Worm (Caenorhabditis elegans) whole organism, midembryonic: ENCODE measurements around the gene C36C5.12.

Experiments used
- T22C8.4 ChIP-seq: fragments of 200-800 bp; sonication (Bioruptor generic); IDR thresholded peaks from 2 replicates; pipeline ENCODE4 v1.3.6; 2022; ENCODE audit warnings: missing genetic modification characterization, missing compliant biosample characterization
- cog-1 ChIP-seq: sonication (generic microtip); optimal IDR thresholded peaks from 2 replicates; lab custom pipeline; 2016; ENCODE audit warnings: missing genetic modification characterization, missing compliant biosample characterization
- flt-1 ChIP-seq: fragments of 200-800 bp; sonication (Bioruptor generic); IDR thresholded peaks from 2 replicates; pipeline ENCODE4 v1.3.6; 2022; ENCODE audit warnings: missing genetic modification characterization, missing compliant biosample characterization
- klf-2 ChIP-seq: fragments of 200-800 bp; sonication (Bioruptor generic); conservative IDR thresholded peaks from 2 replicates; pipeline ENCODE4 v1.3.6; 2022; ENCODE audit warnings: missing genetic modification reagents, missing genetic modification characterization, missing compliant biosample characterization
- med-1 ChIP-seq: sonication (generic microtip); optimal IDR thresholded peaks from 2 replicates; lab custom pipeline; 2017; ENCODE audit warnings: missing genetic modification characterization, mild to moderate bottlenecking, missing compliant biosample characterization, antibody characterized with exemption, missing genetic modification reagents; ENCODE audit not compliant: insufficient read depth
- ref-1 ChIP-seq: fragments of 200-800 bp; sonication (Bioruptor generic); conservative IDR thresholded peaks from 2 replicates; pipeline ENCODE4 v1.3.6; 2022; ENCODE audit warnings: missing genetic modification reagents, missing genetic modification characterization, missing compliant biosample characterization
- tab-1 ChIP-seq: fragments of 200-800 bp; sonication (Bioruptor generic); IDR thresholded peaks from 2 replicates; pipeline ENCODE4 v1.3.6; 2022; ENCODE audit warnings: missing genetic modification characterization, missing compliant biosample characterization
- ztf-23 ChIP-seq: fragments of 200-800 bp; sonication (Bioruptor generic); IDR thresholded peaks from 2 replicates; pipeline ENCODE4 v1.3.6; 2022; ENCODE audit warnings: missing genetic modification reagents, missing genetic modification characterization, missing compliant biosample characterization
- ztf-29 ChIP-seq: fragments of 200-800 bp; sonication (Bioruptor generic); IDR thresholded peaks from 2 replicates; pipeline ENCODE4 v1.3.6; 2022; ENCODE audit warnings: missing genetic modification reagents, missing genetic modification characterization, missing compliant biosample characterization

C36C5.12 gene

ce11 chrV:3159252-3159651 lies at the start of gene C36C5.12:
TSS of gene C36C5.12 (minus strand) at chrV:3159352.
- TF ChIP-seq tab-1 (GFP tag; lab: Robert Waterston, UW) (no peak), flt-1 (GFP tag; lab: Robert Waterston, UW) (no peak), ztf-23 (GFP tag; lab: Robert Waterston, UW) (no peak), T22C8.4 (GFP tag; lab: Robert Waterston, UW) (no peak), ref-1 (GFP tag; lab: Robert Waterston, UW) (no peak), med-1 (no peak), klf-2 (GFP tag; lab: Robert Waterston, UW) (no peak), cog-1 (tag; lab: Kevin White, UChicago) (no peak), ztf-29 (no peak)

- TF ChIP-seq T22C8.4 (GFP tag; lab: Robert Waterston, UW) (no peak), ref-1 (GFP tag; lab: Robert Waterston, UW) (no peak), flt-1 (GFP tag; lab: Robert Waterston, UW) (no peak), ztf-23 (GFP tag; lab: Robert Waterston, UW) (no peak), klf-2 (GFP tag; lab: Robert Waterston, UW) (no peak), cog-1 (tag; lab: Kevin White, UChicago) (no peak), ztf-29 (no peak), med-1 (no peak), tab-1 (GFP tag; lab: Robert Waterston, UW) (no peak)
These were observed 49.8 kb upstream of the C36C5.12 start for ce11 chrV:3208940-3209339.

DNA sequence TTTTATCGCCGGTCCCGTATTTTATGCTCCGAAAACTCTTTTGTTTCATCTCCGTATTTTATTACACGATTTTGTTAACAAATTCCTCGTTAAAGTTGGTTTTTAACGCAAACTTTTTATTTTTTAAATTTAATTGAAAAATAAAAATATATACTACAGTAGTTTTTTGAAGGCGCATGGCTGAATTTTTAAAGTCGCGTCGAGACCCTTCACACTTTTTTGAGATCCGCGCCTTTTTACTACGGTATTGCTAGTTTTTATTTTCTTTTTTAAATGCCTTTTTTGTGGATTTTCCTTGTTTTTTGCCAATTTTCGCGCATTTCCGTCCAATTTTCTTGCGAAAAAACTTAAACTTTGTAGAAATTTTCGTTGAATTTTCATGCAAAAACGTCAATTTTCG lies 45.3 kb upstream of the C36C5.12 start:
- TF ChIP-seq tab-1 (GFP tag; lab: Robert Waterston, UW), result no peak

DNA sequence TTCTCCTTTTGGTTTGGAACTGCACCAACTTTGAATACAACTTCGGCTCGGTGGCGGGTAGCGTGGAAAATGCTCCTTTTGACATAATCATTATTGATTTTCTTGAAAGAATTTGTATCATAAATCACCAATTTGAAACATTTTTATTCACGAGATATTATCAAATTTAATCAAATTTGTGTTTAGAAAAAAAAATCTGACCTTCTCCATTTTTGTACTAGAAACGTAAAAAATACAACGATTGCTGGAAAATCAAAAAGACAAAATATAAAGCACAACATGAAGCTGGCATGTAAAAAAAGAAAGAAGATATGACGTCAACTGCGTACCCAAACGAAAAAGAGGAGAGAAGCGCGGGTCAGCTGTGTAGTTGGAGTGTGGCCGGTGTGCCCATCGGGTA lies 41.2 kb upstream of the C36C5.12 start, which contains the start of gene K08D9.4:
Gene K08D9.4, minus strand, starts transcription at position 101 of the 400 bp plus-strand sequence.
- TF ChIP-seq cog-1 (tag; lab: Kevin White, UChicago) (no peak), klf-2 (GFP tag; lab: Robert Waterston, UW) (no peak), ref-1 (GFP tag; lab: Robert Waterston, UW) (no peak)

DNA sequence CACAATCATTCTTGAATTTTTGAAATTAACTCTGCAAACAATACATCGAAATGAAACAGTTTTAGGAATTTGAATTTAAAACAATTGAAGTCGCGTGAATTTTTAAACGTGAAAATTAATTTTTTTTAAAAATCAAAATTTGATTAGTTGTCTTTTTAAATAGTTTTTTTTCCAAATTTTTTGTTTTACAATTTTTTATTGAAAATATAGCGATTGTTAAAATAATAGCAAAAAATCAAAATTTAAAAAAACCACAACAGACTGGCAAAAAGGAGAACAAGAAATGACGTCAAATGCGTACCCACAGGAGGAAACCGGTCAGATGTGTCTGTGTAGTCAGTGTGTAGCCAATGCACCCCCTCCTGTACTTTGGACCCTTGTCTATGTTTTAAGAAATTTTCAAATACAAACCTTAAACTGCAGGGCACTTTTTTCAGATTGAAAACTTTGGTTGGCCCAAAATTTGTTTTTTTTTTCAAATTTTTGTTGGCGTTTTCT lies 37.7 kb upstream of the C36C5.12 start, which contains the start of the genes Y73C8B.1 and Y73C8B.5:
Gene Y73C8B.1, minus strand, starts transcription at position 51 of the 498 bp plus-strand sequence.
Gene Y73C8B.5, plus strand, starts transcription at position 437 of the 498 bp plus-strand sequence.
- TF ChIP-seq klf-2 (GFP tag; lab: Robert Waterston, UW), result no peak
- TF ChIP-seq tab-1 (GFP tag; lab: Robert Waterston, UW), result no peak
- TF ChIP-seq ztf-23 (GFP tag; lab: Robert Waterston, UW), result no peak
- TF ChIP-seq med-1, result no peak

DNA sequence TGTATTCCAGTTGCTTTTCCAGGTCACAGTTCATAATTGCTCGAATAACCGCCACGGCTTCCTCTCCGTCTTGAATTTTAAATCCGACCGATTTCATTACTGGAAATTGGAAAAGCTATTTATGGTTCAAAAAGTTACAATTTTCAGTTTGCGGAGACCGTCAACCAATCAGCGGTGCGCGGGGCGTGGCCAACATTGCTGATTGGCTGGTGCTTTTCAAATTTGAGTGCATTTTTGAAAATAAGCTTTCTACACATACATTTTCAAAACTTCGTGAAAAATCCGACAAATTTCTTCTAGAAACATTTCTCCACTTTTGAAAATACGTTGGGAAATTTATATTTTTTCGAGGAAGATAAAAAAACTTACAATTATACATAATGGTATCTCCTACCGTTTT lies 36.7 kb upstream of the C36C5.12 start:
- TF ChIP-seq cog-1 (tag; lab: Kevin White, UChicago) (no peak), tab-1 (GFP tag; lab: Robert Waterston, UW) (no peak), T22C8.4 (GFP tag; lab: Robert Waterston, UW) (no peak), ztf-23 (GFP tag; lab: Robert Waterston, UW) (no peak), med-1 (no peak), klf-2 (GFP tag; lab: Robert Waterston, UW) (no peak), ref-1 (GFP tag; lab: Robert Waterston, UW) (no peak), ztf-29 (no peak)

ce11 chrV:3194952-3195450 lies 35.8 kb upstream of the C36C5.12 start, which contains the start of gene Y73C8B.2:
TSS of gene Y73C8B.2 (minus strand) at chrV:3195002.
- no peak for TF ChIP-seq ztf-23 (GFP tag; lab: Robert Waterston, UW)
- TF ChIP-seq cog-1 (tag; lab: Kevin White, UChicago), result peak; percentile 5

ce11 chrV:3193091-3193608 lies 34.0 kb upstream of the C36C5.12 start, which contains the start of the genes Y73C8B.3 and Y73C8B.9:
TSS of gene Y73C8B.3 (minus strand) at chrV:3193237.
TSS of gene Y73C8B.9 (plus strand) at chrV:3193558.
- TF ChIP-seq klf-2 (GFP tag; lab: Robert Waterston, UW), result no peak
- no peak for TF ChIP-seq cog-1 (tag; lab: Kevin White, UChicago)
- TF ChIP-seq med-1, result no peak
- TF ChIP-seq ztf-29, result no peak
- no peak for TF ChIP-seq tab-1 (GFP tag; lab: Robert Waterston, UW)
- TF ChIP-seq T22C8.4 (GFP tag; lab: Robert Waterston, UW), result no peak
- TF ChIP-seq flt-1 (GFP tag; lab: Robert Waterston, UW), result no peak
- no peak for TF ChIP-seq ref-1 (GFP tag; lab: Robert Waterston, UW)
- TF ChIP-seq ztf-23 (GFP tag; lab: Robert Waterston, UW), result no peak

DNA sequence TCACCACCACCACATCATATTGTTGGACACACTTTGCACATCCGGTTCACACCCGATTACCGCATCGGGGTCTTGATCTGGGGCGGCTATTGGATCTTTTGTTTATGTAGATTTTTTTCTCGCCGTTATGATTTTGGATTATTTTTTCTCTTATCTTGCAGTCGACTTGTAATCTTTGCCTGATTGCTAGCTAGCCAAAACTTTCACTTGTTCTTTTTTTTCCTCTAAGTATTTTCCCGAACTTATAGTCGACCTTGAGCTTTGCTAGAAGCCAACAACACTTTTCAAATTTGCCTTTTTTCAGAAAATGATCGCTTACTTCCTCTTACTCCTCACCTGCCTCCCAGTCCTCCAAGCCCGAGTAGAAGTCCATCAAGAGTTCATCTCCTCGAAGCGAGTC lies 28.9 kb upstream of the C36C5.12 start, which contains the start of gene lag-2:
Gene lag-2, plus strand, starts transcription at position 301 of the 400 bp plus-strand sequence.
- TF ChIP-seq flt-1 (GFP tag; lab: Robert Waterston, UW) (no peak), klf-2 (GFP tag; lab: Robert Waterston, UW) (no peak), tab-1 (GFP tag; lab: Robert Waterston, UW) (no peak), ztf-23 (GFP tag; lab: Robert Waterston, UW) (no peak), ztf-29 (no peak), ref-1 (GFP tag; lab: Robert Waterston, UW) (no peak)

- TF ChIP-seq flt-1 (GFP tag; lab: Robert Waterston, UW), result no peak
These were observed 26.7 kb upstream of the C36C5.12 start for ce11 chrV:3185855-3186254.
